Fruit fly (Drosophila melanogaster): ENCODE measurements around the gene Cmpk.

The Cmpk gene

DNA sequence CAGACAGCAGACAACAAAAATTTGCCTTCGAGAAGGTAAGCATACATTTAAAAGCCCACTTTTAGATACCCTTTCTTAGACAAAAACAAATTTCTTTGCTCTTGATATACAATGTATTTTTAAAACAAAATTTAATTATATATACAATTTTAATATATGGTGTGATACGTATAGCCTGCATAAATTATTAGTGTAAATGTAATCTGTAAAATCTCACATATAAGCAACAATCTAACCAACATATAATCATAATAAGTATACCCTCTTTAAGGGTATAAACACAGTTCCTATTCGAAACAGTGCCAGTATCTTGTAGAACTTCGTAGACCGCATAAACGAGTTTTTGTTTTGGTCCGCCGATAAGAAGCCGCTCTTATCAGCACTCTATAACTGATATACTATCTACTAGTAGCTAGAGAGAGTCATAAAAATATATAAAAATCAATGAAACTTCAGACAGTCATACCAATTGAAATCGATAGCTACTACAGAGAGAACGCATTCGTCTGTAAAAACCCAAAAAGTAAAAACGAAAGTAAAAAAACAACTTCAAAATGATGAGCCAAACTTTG, 40.9 kb downstream of the Cmpk start, which contains the start of gene Kaz-m1 (continued):
- TF ChIP-seq sima (GFP tag; optimal IDR thresholded peaks at IDR 0.05) (no peak), CG12659 (GFP tag; optimal IDR thresholded peaks at IDR 0.05) (peak; percentile 22), pros (GFP tag; optimal IDR thresholded peaks at IDR 0.05) (no peak), stc (GFP tag; IDR thresholded peaks at IDR 0.05) (0 out of 2 replicates have a peak, but pooled peaks have one; percentile 28), CG8359 (GFP tag; optimal IDR thresholded peaks at IDR 0.05; ENCODE audit: borderline replicate concordance) (no peak), mirr (GFP tag; optimal IDR thresholded peaks at IDR 0.05) (peak; percentile 4), CG18619 (GFP tag; optimal IDR thresholded peaks at IDR 0.05) (peak; percentile 17), CG17359 (tag; optimal IDR thresholded peaks at IDR 0.05) (peak; percentile 59), Dbx (GFP tag; IDR thresholded peaks at IDR 0.05) (no peak), org-1 (GFP tag; optimal IDR thresholded peaks at IDR 0.05) (peak; percentile 11), Xbp1 (GFP tag; optimal IDR thresholded peaks at IDR 0.05) (peak; percentile 20), Sry-β (GFP tag; optimal IDR thresholded peaks at IDR 0.05) (no peak), ttk (GFP tag; IDR thresholded peaks at IDR 0.05) (no peak), chm (GFP tag; IDR thresholded peaks at IDR 0.05) (no peak), amos (GFP tag; IDR thresholded peaks at IDR 0.05; ENCODE audit: partially characterized antibody) (no peak), bowl (GFP tag; IDR thresholded peaks at IDR 0.05) (no peak), Neu2 (GFP tag; optimal IDR thresholded peaks at IDR 0.05; ENCODE audit: borderline replicate concordance) (no peak), MBD-R2 (GFP tag; IDR thresholded peaks at IDR 0.05) (peak; percentile 23; the same call in 1 of the 2 replicates), chn (GFP tag; optimal IDR thresholded peaks at IDR 0.05) (no peak), CG2129 (GFP tag; IDR thresholded peaks at IDR 0.05; ENCODE audit: partially characterized antibody) (no peak), crc (GFP tag; optimal IDR thresholded peaks at IDR 0.05) (no peak), pita (GFP tag; optimal IDR thresholded peaks at IDR 0.05) (no peak), CG14441 (GFP tag; IDR thresholded peaks at IDR 0.05) (no peak), CG3847 (GFP tag; IDR thresholded peaks at IDR 0.05) (no peak), Med (GFP tag) (peak; percentile 39), CG32772 (GFP tag; IDR thresholded peaks at IDR 0.05) (no peak), scrt (GFP tag; optimal IDR thresholded peaks at IDR 0.05) (no peak), CG3281 (GFP tag; optimal IDR thresholded peaks at IDR 0.05) (peak; percentile 31), Nf-YA (GFP tag; IDR thresholded peaks at IDR 0.05) (no peak), Jarid2 (GFP tag; optimal IDR thresholded peaks at IDR 0.05) (no peak), D19A (tag; optimal IDR thresholded peaks at IDR 0.05) (peak; percentile 99), CG13424 (tag; optimal IDR thresholded peaks at IDR 0.05) (peak; percentile 61), sens-2 (GFP tag; IDR thresholded peaks at IDR 0.05) (no peak), CG42726 (GFP tag; IDR thresholded peaks at IDR 0.05; ENCODE audit: partially characterized antibody) (no peak), CG10959 (GFP tag; IDR thresholded peaks at IDR 0.05) (no peak), CG2120 (GFP tag; optimal IDR thresholded peaks at IDR 0.05) (peak; percentile 38), odd (GFP tag; optimal IDR thresholded peaks at IDR 0.05) (peak; percentile 7), Ssrp (tag; optimal IDR thresholded peaks at IDR 0.05) (peak; percentile 57), tin (GFP tag; optimal IDR thresholded peaks at IDR 0.05) (no peak), CTCF (GFP tag; optimal IDR thresholded peaks at IDR 0.05) (no peak), cas (GFP tag; IDR thresholded peaks at IDR 0.05) (no peak), Ada2b (GFP tag; IDR thresholded peaks at IDR 0.05) (no peak), CG1024 (GFP tag; IDR thresholded peaks at IDR 0.05) (no peak), cato (GFP tag; optimal IDR thresholded peaks at IDR 0.05; ENCODE audit: borderline replicate concordance) (no peak), Hr78 (GFP tag; optimal IDR thresholded peaks at IDR 0.05) (peak in 1 of 2 experiments; percentile 22), vfl (GFP tag; optimal IDR thresholded peaks at IDR 0.05) (no peak), Sox102F (GFP tag; optimal IDR thresholded peaks at IDR 0.05) (peak; percentile 63), zen (tag; optimal IDR thresholded peaks at IDR 0.05) (peak; percentile 26), CG31224 (GFP tag; IDR thresholded peaks at IDR 0.05) (no peak), CG15696 (tag; optimal IDR thresholded peaks at IDR 0.05) (peak; percentile 51), CG10147 (GFP tag; optimal IDR thresholded peaks at IDR 0.05) (no peak)

Data from whole organism, embryonic.